Worm (Caenorhabditis elegans) whole organism, late embryonic: ENCODE data around the gene abf-3.

Experiments used
- pag-3 ChIP-seq: sonication (generic microtip); optimal IDR thresholded peaks from 2 replicates; lab custom pipeline; 2016; ENCODE audit warnings: missing compliant biosample characterization, missing genetic modification characterization, borderline replicate concordance
- rnt-1 ChIP-seq: sonication (generic microtip); optimal IDR thresholded peaks from 2 replicates; lab custom pipeline; 2016; ENCODE audit warnings: missing genetic modification characterization, missing compliant biosample characterization
- tbx-2 ChIP-seq: sonication (generic microtip); optimal IDR thresholded peaks from 2 replicates; lab custom pipeline; 2016; ENCODE audit warnings: missing genetic modification characterization, missing compliant biosample characterization

DNA sequence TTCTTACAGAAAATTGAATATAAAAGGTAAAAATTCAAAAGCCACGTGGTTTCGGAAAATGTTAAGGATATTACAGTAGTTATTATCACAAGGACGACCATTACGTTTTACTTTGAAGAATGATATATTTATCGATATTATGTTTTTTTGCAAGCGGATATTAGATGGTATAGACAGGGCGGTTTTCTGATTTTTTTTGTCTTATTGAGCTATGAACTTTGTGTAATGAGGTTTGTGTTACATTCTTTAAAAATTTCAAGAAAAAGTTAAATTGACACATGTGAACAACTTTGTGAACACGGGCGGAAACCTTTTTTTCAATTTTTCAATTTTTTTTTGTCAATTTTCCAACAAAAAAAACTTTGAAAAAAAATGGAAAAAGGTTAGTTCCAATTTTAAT is 7.2 kb upstream of the abf-3 start, which contains the start of gene srbc-50:
- TF ChIP-seq tbx-2 (tag; lab: Kevin White, UChicago) (no peak), rnt-1 (tag; lab: Kevin White, UChicago) (no peak), pag-3 (tag; lab: Kevin White, UChicago) (no peak)
